Fruit fly (Drosophila melanogaster) whole organism, embryonic: ENCODE results near the gene TwdlC.

Experiments used
- B-H2 ChIP-seq: fragments of 200-800 bp; sonication (Bioruptor generic); optimal IDR thresholded peaks from 2 replicates; lab custom pipeline; 2018; ENCODE audit warnings: missing biosample characterization, mild to moderate bottlenecking, missing genetic modification characterization
- CG11247 ChIP-seq: fragments of 200-800 bp; sonication (Bioruptor generic); IDR thresholded peaks from 2 replicates; pipeline ENCODE4 v1.3.6; 2022; ENCODE audit warnings: missing biosample characterization, missing genetic modification characterization
- CG11695 ChIP-seq: fragments of 200-800 bp; sonication (Bioruptor generic); IDR thresholded peaks from 3 replicates; pipeline ENCODE4 v1.3.6; 2022; ENCODE audit warnings: missing biosample characterization, missing genetic modification characterization
- CG12236 ChIP-seq: fragments of 200-800 bp; sonication (Bioruptor generic); optimal IDR thresholded peaks from 2 replicates; lab custom pipeline; 2016; ENCODE audit warnings: missing biosample characterization, missing genetic modification characterization
- CG15269 ChIP-seq: fragments of 200-800 bp; sonication (Bioruptor generic); optimal IDR thresholded peaks from 2 replicates; lab custom pipeline; 2018; ENCODE audit warnings: missing biosample characterization, mild to moderate bottlenecking, missing genetic modification characterization, moderate library complexity
- CG1603 ChIP-seq: fragments of 200-800 bp; sonication (Bioruptor generic); optimal IDR thresholded peaks from 2 replicates; lab custom pipeline; 2019; ENCODE audit warnings: missing biosample characterization, mild to moderate bottlenecking, missing genetic modification characterization, moderate library complexity
- CG2678 ChIP-seq: fragments of 200-800 bp; sonication (Bioruptor generic); optimal IDR thresholded peaks from 3 replicates; lab custom pipeline; 2019; ENCODE audit warnings: missing biosample characterization, mild to moderate bottlenecking, missing genetic modification characterization, moderate library complexity
- CG2875 ChIP-seq: fragments of 200-800 bp; sonication (Bioruptor generic); optimal IDR thresholded peaks from 2 replicates; lab custom pipeline; 2017; ENCODE audit warnings: missing biosample characterization, mild to moderate bottlenecking, missing genetic modification characterization, missing genetic modification reagents
- CG31365 ChIP-seq: fragments of 200-800 bp; sonication (Bioruptor generic); optimal IDR thresholded peaks from 2 replicates; lab custom pipeline; 2018; ENCODE audit warnings: missing biosample characterization, mild to moderate bottlenecking, missing genetic modification characterization
- CG3281 ChIP-seq: fragments of 200-800 bp; sonication (Bioruptor generic); optimal IDR thresholded peaks from 3 replicates; lab custom pipeline; 2017; ENCODE audit warnings: missing biosample characterization, mild to moderate bottlenecking, missing genetic modification characterization
- CG4404 ChIP-seq: fragments of 200-800 bp; sonication (Bioruptor generic); IDR thresholded peaks from 2 replicates; pipeline ENCODE4 v1.3.6; 2022; ENCODE audit warnings: missing biosample characterization, missing genetic modification characterization
- CG4854 ChIP-seq: fragments of 200-800 bp; sonication (Bioruptor generic); optimal IDR thresholded peaks from 2 replicates; lab custom pipeline; 2016; ENCODE audit warnings: missing biosample characterization, missing genetic modification characterization, inconsistent platforms
- CG5180 ChIP-seq: fragments of 200-800 bp; sonication (Bioruptor generic); optimal IDR thresholded peaks from 3 replicates; lab custom pipeline; 2017; ENCODE audit warnings: missing biosample characterization, missing genetic modification characterization, mild to moderate bottlenecking, moderate library complexity, missing genetic modification reagents
- CG7271 ChIP-seq: fragments of 200-800 bp; sonication (Bioruptor generic); optimal IDR thresholded peaks from 2 replicates; lab custom pipeline; 2018; ENCODE audit warnings: missing biosample characterization, mild to moderate bottlenecking, missing genetic modification characterization, moderate library complexity
- CG7786 ChIP-seq: fragments of 200-800 bp; sonication (Bioruptor generic); optimal IDR thresholded peaks from 2 replicates; lab custom pipeline; 2016; ENCODE audit warnings: missing biosample characterization, missing genetic modification characterization
- CG9437 ChIP-seq: fragments of 200-800 bp; sonication (Bioruptor generic); optimal IDR thresholded peaks from 2 replicates; lab custom pipeline; 2018; ENCODE audit warnings: missing biosample characterization, mild to moderate bottlenecking, missing genetic modification characterization
- Dp ChIP-seq: fragments of 200-800 bp; sonication (Bioruptor generic); optimal IDR thresholded peaks from 2 replicates; lab custom pipeline; 2018; ENCODE audit warnings: missing biosample characterization, mild to moderate bottlenecking, missing genetic modification characterization, moderate library complexity
- Drgx ChIP-seq: fragments of 200-800 bp; sonication (Bioruptor generic); IDR thresholded peaks from 2 replicates; pipeline ENCODE4 v1.3.6; 2022; ENCODE audit warnings: missing biosample characterization, missing genetic modification characterization
- Fer3 ChIP-seq: fragments of 200-800 bp; sonication (Bioruptor generic); optimal IDR thresholded peaks from 2 replicates; lab custom pipeline; 2018; ENCODE audit warnings: missing biosample characterization, mild to moderate bottlenecking, missing genetic modification characterization, moderate library complexity
- Gug ChIP-seq: fragments of 200-800 bp; sonication (Bioruptor generic); IDR thresholded peaks from 4 replicates; pipeline ENCODE4 v1.3.6; 2022; ENCODE audit warnings: missing biosample characterization, missing genetic modification characterization
- Hsf ChIP-seq: fragments of 200-800 bp; sonication (Bioruptor generic); optimal IDR thresholded peaks from 3 replicates; lab custom pipeline; 2016; ENCODE audit warnings: missing biosample characterization, missing genetic modification characterization
- Max ChIP-seq: fragments of 200-800 bp; sonication (Bioruptor generic); optimal IDR thresholded peaks from 2 replicates; lab custom pipeline; 2016; ENCODE audit warnings: missing biosample characterization, mild to moderate bottlenecking, missing genetic modification characterization
- NfI ChIP-seq: fragments of 200-800 bp; sonication (Bioruptor generic); optimal IDR thresholded peaks from 3 replicates; lab custom pipeline; 2018; ENCODE audit warnings: missing biosample characterization, mild to moderate bottlenecking, missing genetic modification characterization, moderate library complexity
- Oli ChIP-seq: fragments of 200-800 bp; sonication (Bioruptor generic); optimal IDR thresholded peaks from 2 replicates; lab custom pipeline; 2018; ENCODE audit warnings: missing biosample characterization, mild to moderate bottlenecking, missing genetic modification characterization, moderate library complexity
- Opbp ChIP-seq: fragments of 200-800 bp; sonication (Bioruptor generic); IDR thresholded peaks from 3 replicates; pipeline ENCODE4 v1.3.6; 2022; ENCODE audit warnings: missing biosample characterization, missing genetic modification characterization; ENCODE audit not compliant: partially characterized antibody
- PHDP ChIP-seq: fragments of 200-800 bp; sonication (Bioruptor generic); optimal IDR thresholded peaks from 3 replicates; lab custom pipeline; 2018; ENCODE audit warnings: missing biosample characterization, mild to moderate bottlenecking, missing genetic modification characterization, moderate library complexity
- Poxn ChIP-seq: fragments of 200-800 bp; sonication (Bioruptor generic); IDR thresholded peaks from 2 replicates; pipeline ENCODE4 v1.3.6; 2022; ENCODE audit warnings: missing biosample characterization, missing genetic modification characterization
- Taf1 ChIP-seq: fragments of 200-800 bp; sonication (Bioruptor generic); IDR thresholded peaks from 2 replicates; pipeline ENCODE4 v1.3.6; 2022; ENCODE audit warnings: missing biosample characterization, missing genetic modification characterization
- Trl ChIP-seq, 3 experiments: fragments of >200 bp in 2 of 3; fragments of 200-800 bp in 1 of 3; sonication (Bioruptor generic) in 1 of 3; optimal IDR thresholded peaks; 2 replicates in 1 of 3; 3 replicates in 2 of 3; lab custom pipeline; 2016 to 2017; ENCODE audit warnings: missing biosample characterization in 1 of 3, missing genetic modification characterization in 1 of 3
- Usf ChIP-seq: fragments of 200-800 bp; sonication (Bioruptor generic); optimal IDR thresholded peaks from 2 replicates; lab custom pipeline; 2017; ENCODE audit warnings: missing genotype, missing biosample characterization, missing genetic modification characterization
- az2 ChIP-seq: fragments of 200-800 bp; sonication (Bioruptor generic); optimal IDR thresholded peaks from 3 replicates; lab custom pipeline; 2016; ENCODE audit warnings: missing biosample characterization, missing genetic modification characterization
- bsh ChIP-seq, 2 experiments: fragments of 200-800 bp; sonication (Bioruptor generic); optimal IDR thresholded peaks; 2 replicates each; lab custom pipeline; 2017 to 2018; ENCODE audit warnings: mild to moderate bottlenecking in 2 of 2, missing biosample characterization in 2 of 2, missing genetic modification characterization in 2 of 2, moderate library complexity in 1 of 2
- cwo ChIP-seq: fragments of 200-800 bp; sonication (Bioruptor generic); optimal IDR thresholded peaks from 3 replicates; lab custom pipeline; 2017; ENCODE audit warnings: missing biosample characterization, missing genetic modification characterization, mild to moderate bottlenecking, moderate library complexity, missing genetic modification reagents
- dysf ChIP-seq: fragments of 200-800 bp; sonication (Bioruptor generic); IDR thresholded peaks from 3 replicates; pipeline ENCODE4 v1.3.6; 2022; ENCODE audit warnings: missing biosample characterization, missing genetic modification characterization
- emc ChIP-seq: fragments of 200-800 bp; sonication (Bioruptor generic); optimal IDR thresholded peaks from 2 replicates; lab custom pipeline; 2016; ENCODE audit warnings: missing biosample characterization, missing genetic modification characterization
- fd64A ChIP-seq: fragments of 200-800 bp; sonication (Bioruptor generic); optimal IDR thresholded peaks from 3 replicates; lab custom pipeline; 2018; ENCODE audit warnings: missing biosample characterization, mild to moderate bottlenecking, missing genetic modification characterization
- ftz-f1 ChIP-seq: fragments of 200-800 bp; sonication (Bioruptor generic); optimal IDR thresholded peaks from 2 replicates; lab custom pipeline; 2016; ENCODE audit warnings: missing biosample characterization, missing genetic modification characterization
- grn ChIP-seq: fragments of 200-800 bp; sonication (Bioruptor generic); optimal IDR thresholded peaks from 3 replicates; lab custom pipeline; 2017; ENCODE audit warnings: missing biosample characterization, missing genetic modification characterization
- gsb-n ChIP-seq: fragments of 200-800 bp; sonication (Bioruptor generic); optimal IDR thresholded peaks from 3 replicates; lab custom pipeline; 2018; ENCODE audit warnings: missing biosample characterization, mild to moderate bottlenecking, missing genetic modification characterization
- jigr1 ChIP-seq: fragments of 200-800 bp; sonication (Bioruptor generic); IDR thresholded peaks from 3 replicates; pipeline ENCODE4 v1.3.6; 2022; ENCODE audit warnings: missing biosample characterization, missing genetic modification characterization
- phol ChIP-seq: fragments of 200-800 bp; sonication (Bioruptor generic); optimal IDR thresholded peaks from 3 replicates; lab custom pipeline; 2018; ENCODE audit warnings: missing biosample characterization, mild to moderate bottlenecking, missing genetic modification characterization, moderate library complexity
- sc ChIP-seq, 3 experiments: fragments of >200 bp in 2 of 3; fragments of 200-800 bp in 1 of 3; sonication (Bioruptor generic) in 1 of 3; optimal IDR thresholded peaks; 2 replicates in 2 of 3; 3 replicates in 1 of 3; lab custom pipeline; 2017; ENCODE audit warnings: mild to moderate bottlenecking in 1 of 3, missing biosample characterization in 1 of 3, missing genetic modification characterization in 1 of 3, missing genetic modification reagents in 1 of 3
- schlank ChIP-seq: fragments of 200-800 bp; sonication (Bioruptor generic); optimal IDR thresholded peaks from 2 replicates; lab custom pipeline; 2018; ENCODE audit warnings: missing biosample characterization, mild to moderate bottlenecking, missing genetic modification characterization
- sd ChIP-seq: fragments of 200-800 bp; sonication (Bioruptor generic); optimal IDR thresholded peaks from 3 replicates; lab custom pipeline; 2018; ENCODE audit warnings: missing biosample characterization, mild to moderate bottlenecking, missing genetic modification characterization, moderate library complexity
- sens ChIP-seq: fragments of 200-800 bp; sonication (Bioruptor generic); peaks from one replicate; lab custom pipeline; 2016; ENCODE audit warnings: missing biosample characterization, missing genetic modification characterization
- shn ChIP-seq: fragments of 200-800 bp; sonication (Bioruptor generic); optimal IDR thresholded peaks from 3 replicates; lab custom pipeline; 2016; ENCODE audit warnings: missing biosample characterization, missing genetic modification characterization
- slou ChIP-seq: fragments of 200-800 bp; sonication (Bioruptor generic); optimal IDR thresholded peaks from 3 replicates; lab custom pipeline; 2016; ENCODE audit warnings: missing biosample characterization, missing genetic modification characterization
- tgo ChIP-seq: fragments of 200-800 bp; sonication (Bioruptor generic); IDR thresholded peaks from 3 replicates; pipeline ENCODE4 v1.3.6; 2022; ENCODE audit warnings: missing biosample characterization, missing genetic modification characterization
- zfh2 ChIP-seq: fragments of 200-800 bp; sonication (Bioruptor generic); optimal IDR thresholded peaks from 2 replicates; lab custom pipeline; 2016; ENCODE audit warnings: missing biosample characterization, missing genetic modification characterization

TwdlC gene

DNA sequence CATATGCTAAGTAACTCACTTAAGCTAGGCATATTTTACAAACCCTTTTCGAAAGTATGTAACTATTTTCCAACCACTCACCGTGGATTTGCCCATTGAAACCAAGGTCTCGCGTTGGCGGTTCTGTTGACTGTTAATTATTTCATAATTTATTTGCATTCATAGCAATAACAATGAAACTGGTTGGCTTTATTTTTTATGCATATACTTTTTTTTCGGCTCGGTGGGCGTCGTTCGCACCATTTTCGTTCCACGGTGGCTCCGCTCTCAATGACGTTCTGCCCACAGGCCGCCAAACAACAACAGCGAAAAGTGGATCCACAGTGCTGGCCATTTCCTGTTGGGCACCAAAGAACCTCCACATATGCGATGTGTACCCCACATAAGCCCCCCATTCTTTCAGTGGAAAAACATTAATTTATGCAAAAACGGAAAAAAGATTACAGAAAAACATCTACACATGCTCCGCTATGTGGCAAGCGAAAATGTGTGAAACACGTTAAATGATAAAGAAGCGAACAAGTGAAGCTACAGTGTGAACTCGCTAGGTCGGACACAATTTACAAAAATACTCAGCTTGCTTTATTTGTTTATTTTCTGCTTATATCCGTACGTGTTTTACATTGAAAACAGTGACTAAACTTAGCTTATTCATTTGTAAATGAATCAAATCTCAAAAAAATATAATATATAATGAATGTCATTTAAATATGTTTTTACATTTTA is 26.9 kb upstream of the TwdlC start (continued):
- TF ChIP-seq NfI (GFP tag; lab: Kevin White, UChicago) (no peak), grn (no peak), fd64A (GFP tag; lab: Kevin White, UChicago) (no peak), CG4854 (GFP tag; lab: Kevin White, UChicago) (no peak), CG7786 (GFP tag; lab: Kevin White, UChicago) (peak; percentile 13), CG2875 (GFP tag; lab: Kevin White, UChicago) (no peak), Fer3 (tag; lab: Kevin White, UChicago) (no peak), Usf (GFP tag; lab: Kevin White, UChicago) (no peak), CG12236 (GFP tag; lab: Kevin White, UChicago) (no peak), CG2678 (tag; lab: Kevin White, UChicago) (peak; percentile 57), Taf1 (GFP tag; lab: Robert Waterston, UW) (no peak), zfh2 (no peak), Drgx (GFP tag; lab: Robert Waterston, UW) (peak; percentile 67), Trl (optimal IDR thresholded peaks at IDR 0.05; lab: Kevin White, UChicago) (no peak), Trl (GFP tag; optimal IDR thresholded peaks at IDR 0.05; lab: Kevin White, UChicago) (no peak), CG7271 (tag; lab: Kevin White, UChicago) (no peak), Poxn (GFP tag; lab: Robert Waterston, UW) (no peak), tgo (GFP tag; lab: Robert Waterston, UW) (peak; percentile 47; the same call in 2 of the 3 replicates), Opbp (no peak), Max (GFP tag; lab: Kevin White, UChicago) (no peak), CG9437 (GFP tag; lab: Kevin White, UChicago) (peak; percentile 12), sc (optimal IDR thresholded peaks at IDR 0.05; lab: Kevin White, UChicago) (no peak), sc (GFP tag; optimal IDR thresholded peaks at IDR 0.05; lab: Kevin White, UChicago) (no peak), emc (GFP tag; lab: Kevin White, UChicago) (no peak), CG1603 (tag; lab: Kevin White, UChicago) (peak; percentile 2), CG31365 (no peak), sd (tag; lab: Kevin White, UChicago) (peak; percentile 3), phol (tag; lab: Kevin White, UChicago) (peak; percentile 36), CG11247 (GFP tag; lab: Robert Waterston, UW) (no peak), Gug (GFP tag; lab: Robert Waterston, UW) (peak; percentile 29; the same call in 2 of the 4 replicates), az2 (no peak), B-H2 (no peak), ftz-f1 (no peak), CG5180 (GFP tag; lab: Kevin White, UChicago) (no peak), CG3281 (GFP tag; lab: Kevin White, UChicago) (no peak), gsb-n (tag; lab: Kevin White, UChicago) (no peak), Oli (tag; lab: Kevin White, UChicago) (peak; percentile 31), sens (peak; percentile 79), schlank (no peak), jigr1 (no peak), CG15269 (peak; percentile 56), CG4404 (GFP tag; lab: Robert Waterston, UW) (no peak; the same call in 1 of the 2 replicates), PHDP (tag; lab: Kevin White, UChicago) (peak; percentile 13), bsh (GFP tag; optimal IDR thresholded peaks at IDR 0.05; lab: Kevin White, UChicago) (no peak), CG11695 (GFP tag; lab: Robert Waterston, UW) (no peak; the same call in 2 of the 3 replicates), Dp (no peak), Hsf (GFP tag; lab: Kevin White, UChicago) (no peak), cwo (GFP tag; lab: Kevin White, UChicago) (no peak), shn (GFP tag; lab: Kevin White, UChicago) (no peak), slou (GFP tag; lab: Kevin White, UChicago) (no peak), dysf (peak; percentile 39; the same call in 2 of the 3 replicates)
